Worm (Caenorhabditis elegans): Measurements from ENCODE around the gene fipr-19.
A peak's percentile ranks its signal among the peaks of the same experiment; 100 is the strongest.

DNA sequence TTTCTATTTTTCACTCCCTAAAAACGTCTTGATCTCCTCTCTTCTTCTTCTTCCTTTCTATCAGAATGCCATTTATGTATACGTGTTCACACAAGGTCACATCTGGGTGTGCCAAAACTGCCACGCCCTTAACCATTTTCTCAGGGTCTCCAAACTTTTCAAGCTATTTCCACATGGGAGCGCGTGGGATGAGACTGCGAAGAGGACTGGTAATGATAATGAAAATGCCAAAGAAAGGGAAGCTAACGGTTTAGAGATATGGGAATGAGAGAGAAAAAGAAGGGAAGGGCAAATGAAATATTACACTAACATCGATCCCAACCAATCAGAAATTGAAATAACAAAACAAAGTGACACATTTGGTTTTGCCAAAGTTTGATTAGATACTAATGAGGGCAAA lies 29.6 kb upstream of the fipr-19 start:
- no peak for TF ChIP-seq ceh-82 (tag; optimal IDR thresholded peaks at IDR 0.05)
- TF ChIP-seq ama-1 (optimal IDR thresholded peaks at IDR 0.05) = no peak
- no peak for TF ChIP-seq lin-15B (tag; optimal IDR thresholded peaks at IDR 0.05)
- TF ChIP-seq ztf-11 (tag; optimal IDR thresholded peaks at IDR 0.05) = no peak
- TF ChIP-seq fkh-10 (GFP tag; optimal IDR thresholded peaks at IDR 0.05) = no peak
- no peak for TF ChIP-seq fos-1 (tag; optimal IDR thresholded peaks at IDR 0.05)
- TF ChIP-seq snpc-4 (tag; optimal IDR thresholded peaks at IDR 0.05) = no peak
- TF ChIP-seq zag-1 (tag; optimal IDR thresholded peaks at IDR 0.05) = no peak
- TF ChIP-seq mdl-1 (tag; optimal IDR thresholded peaks at IDR 0.05) = peak; percentile 17
- no peak for TF ChIP-seq skn-1 (tag; optimal IDR thresholded peaks at IDR 0.05)
- peak; percentile 33 for TF ChIP-seq nfya-1 (tag; optimal IDR thresholded peaks at IDR 0.05; ENCODE audit: insufficient read depth)
